Fruit fly (Drosophila melanogaster) whole organism, embryonic: Measurements from ENCODE around the gene Drice.

Source experiments
- Abd-B ChIP-seq: fragments of 200-800 bp; sonication (Bioruptor generic); optimal IDR thresholded peaks from 2 replicates; lab custom pipeline; 2018; ENCODE audit warnings: missing biosample characterization, mild to moderate bottlenecking, missing genetic modification characterization, moderate library complexity
- CG2889 ChIP-seq: fragments of 200-800 bp; sonication (Bioruptor generic); IDR thresholded peaks from 3 replicates; pipeline ENCODE4 v1.3.6; 2022; ENCODE audit warnings: missing biosample characterization, missing genetic modification characterization

dm6 chr3R:29834759-29835709, 35.6 kb downstream of the Drice start, which contains the start of gene Atg16:
- no peak for TF ChIP-seq CG2889 (GFP tag; lab: Robert Waterston, UW)
- TF ChIP-seq Abd-B (GFP tag; lab: Kevin White, UChicago), result no peak
